Worm (Caenorhabditis elegans) whole organism, L2 larva: Measurements from ENCODE around the gene fipr-17.

Experiments
- C34F6.9 ChIP-seq: fragments of 150-350 bp; optimal IDR thresholded peaks from 2 replicates; lab custom pipeline; 2014; ENCODE audit warnings: missing biosample characterization, missing genetic modification characterization
- F13H6.1 ChIP-seq: sonication (generic microtip); optimal IDR thresholded peaks from 2 replicates; lab custom pipeline; 2016; ENCODE audit warnings: missing genetic modification characterization, missing compliant biosample characterization
- R02D3.7 ChIP-seq: fragments of 150-350 bp; optimal IDR thresholded peaks from 2 replicates; lab custom pipeline; 2014; ENCODE audit warnings: missing biosample characterization, missing genetic modification characterization
- Y55F3AM.14 ChIP-seq: fragments of 200-800 bp; sonication (Bioruptor generic); optimal IDR thresholded peaks from 2 replicates; lab custom pipeline; 2018; ENCODE audit warnings: mild to moderate bottlenecking, missing genetic modification characterization, missing compliant biosample characterization
- ZK546.5 ChIP-seq: sonication (generic microtip); optimal IDR thresholded peaks from 2 replicates; lab custom pipeline; 2017; ENCODE audit warnings: missing biosample characterization, missing genetic modification characterization
- alr-1 ChIP-seq: fragments of 150-350 bp; optimal IDR thresholded peaks from 2 replicates; lab custom pipeline; 2014; ENCODE audit warnings: missing biosample characterization, missing genetic modification characterization
- aly-2 ChIP-seq: fragments of 150-350 bp; optimal IDR thresholded peaks from 2 replicates; lab custom pipeline; 2014; ENCODE audit warnings: missing biosample characterization, missing genetic modification characterization
- ama-1 ChIP-seq: fragments of 150-350 bp; optimal IDR thresholded peaks from 2 replicates; lab custom pipeline; 2018; ENCODE audit warnings: inconsistent platforms
- blmp-1 ChIP-seq: sonication (generic microtip); optimal IDR thresholded peaks from 2 replicates; lab custom pipeline; 2017; ENCODE audit warnings: missing genetic modification characterization, mild to moderate bottlenecking, missing compliant biosample characterization, antibody characterized with exemption, moderate library complexity; ENCODE audit not compliant: insufficient read depth
- ceh-16 ChIP-seq: fragments of 150-350 bp; optimal IDR thresholded peaks from 2 replicates; lab custom pipeline; 2014; ENCODE audit warnings: missing biosample characterization, missing genetic modification characterization
- ceh-82 ChIP-seq: fragments of 150-350 bp; optimal IDR thresholded peaks from 2 replicates; lab custom pipeline; 2014; ENCODE audit warnings: missing biosample characterization, missing genetic modification characterization
- crh-2 ChIP-seq: sonication (generic microtip); optimal IDR thresholded peaks from 2 replicates; lab custom pipeline; 2017; ENCODE audit warnings: missing biosample characterization, missing genetic modification characterization
- dmd-4 ChIP-seq: sonication (generic microtip); optimal IDR thresholded peaks from 2 replicates; lab custom pipeline; 2017; ENCODE audit warnings: missing biosample characterization, missing genetic modification characterization
- egl-27 ChIP-seq: sonication (generic microtip); optimal IDR thresholded peaks from 3 replicates; lab custom pipeline; 2017; ENCODE audit warnings: missing biosample characterization, missing genetic modification reagents, missing genetic modification characterization
- elt-1 ChIP-seq: fragments of 150-350 bp; optimal IDR thresholded peaks from 2 replicates; lab custom pipeline; 2014; ENCODE audit warnings: missing biosample characterization, missing genetic modification characterization
- elt-3 ChIP-seq: sonication (generic microtip); optimal IDR thresholded peaks from 2 replicates; lab custom pipeline; 2017; ENCODE audit warnings: missing biosample characterization, missing genetic modification characterization
- fos-1 ChIP-seq: fragments of 150-350 bp; optimal IDR thresholded peaks from 2 replicates; lab custom pipeline; 2014; ENCODE audit warnings: missing biosample characterization, missing genetic modification characterization
- gmeb-1 ChIP-seq: fragments of 150-350 bp; optimal IDR thresholded peaks from 2 replicates; lab custom pipeline; 2014; ENCODE audit warnings: missing biosample characterization, missing genetic modification characterization
- lin-11 ChIP-seq: fragments of 150-350 bp; sonication (generic microtip); optimal IDR thresholded peaks from 2 replicates; lab custom pipeline; 2014; ENCODE audit warnings: missing biosample characterization, missing genetic modification characterization, inconsistent platforms, mixed read lengths
- lin-13 ChIP-seq: fragments of 150-350 bp; optimal IDR thresholded peaks from 2 replicates; lab custom pipeline; 2014; ENCODE audit warnings: missing biosample characterization, missing genetic modification reagents, missing genetic modification characterization
- lin-39 ChIP-seq: fragments of 150-350 bp; optimal IDR thresholded peaks from 2 replicates; lab custom pipeline; 2014; ENCODE audit warnings: missing biosample characterization, missing genetic modification reagents, missing genetic modification characterization
- lsy-2 ChIP-seq, 2 experiments: fragments of 150-350 bp in 1 of 2; sonication (generic microtip) in 1 of 2; optimal IDR thresholded peaks; 2 replicates each; lab custom pipeline; 2014 to 2017; ENCODE audit warnings: missing biosample characterization in 2 of 2, missing genetic modification characterization in 2 of 2
- mab-5 ChIP-seq: fragments of 150-350 bp; optimal IDR thresholded peaks from 2 replicates; lab custom pipeline; 2014; ENCODE audit warnings: missing biosample characterization, missing genetic modification characterization
- mbf-1 ChIP-seq: sonication (generic microtip); optimal IDR thresholded peaks from 2 replicates; lab custom pipeline; 2017; ENCODE audit warnings: missing biosample characterization, missing genetic modification characterization
- mdl-1 ChIP-seq, 2 experiments: fragments of 150-350 bp in 1 of 2; sonication (generic microtip) in 1 of 2; optimal IDR thresholded peaks; 2 replicates each; lab custom pipeline; 2017; ENCODE audit warnings: missing biosample characterization in 2 of 2, missing genetic modification characterization in 2 of 2
- nhr-10 ChIP-seq: sonication (generic microtip); optimal IDR thresholded peaks from 2 replicates; lab custom pipeline; 2017; ENCODE audit warnings: missing biosample characterization, missing genetic modification characterization
- nhr-11 ChIP-seq: fragments of 150-350 bp; optimal IDR thresholded peaks from 2 replicates; lab custom pipeline; 2014; ENCODE audit warnings: missing biosample characterization, missing genetic modification characterization
- nhr-12 ChIP-seq: fragments of 150-350 bp; optimal IDR thresholded peaks from 2 replicates; lab custom pipeline; 2014; ENCODE audit warnings: missing biosample characterization, missing genetic modification characterization
- nhr-129 ChIP-seq: fragments of 150-350 bp; optimal IDR thresholded peaks from 2 replicates; lab custom pipeline; 2014; ENCODE audit warnings: missing biosample characterization, missing genetic modification characterization
- nhr-21 ChIP-seq: fragments of 150-350 bp; optimal IDR thresholded peaks from 2 replicates; lab custom pipeline; 2014; ENCODE audit warnings: missing biosample characterization, missing genetic modification characterization
- nhr-23 ChIP-seq: fragments of 150-350 bp; optimal IDR thresholded peaks from 2 replicates; lab custom pipeline; 2014; ENCODE audit warnings: missing biosample characterization, missing genetic modification reagents, missing genetic modification characterization
- nhr-237 ChIP-seq: fragments of 150-350 bp; optimal IDR thresholded peaks from 2 replicates; lab custom pipeline; 2014; ENCODE audit warnings: missing biosample characterization, missing genetic modification characterization
- nhr-25 ChIP-seq: fragments of 150-350 bp; sonication (generic microtip); optimal IDR thresholded peaks from 3 replicates; lab custom pipeline; 2014; ENCODE audit warnings: missing biosample characterization, missing genetic modification characterization
- nhr-77 ChIP-seq: fragments of 150-350 bp; optimal IDR thresholded peaks from 2 replicates; lab custom pipeline; 2014; ENCODE audit warnings: missing biosample characterization, missing genetic modification characterization
- peb-1 ChIP-seq: fragments of 150-350 bp; optimal IDR thresholded peaks from 2 replicates; lab custom pipeline; 2014; ENCODE audit warnings: missing biosample characterization, missing genetic modification characterization
- skn-1 ChIP-seq: sonication (generic microtip); optimal IDR thresholded peaks from 2 replicates; lab custom pipeline; 2017; ENCODE audit warnings: missing biosample characterization, missing genetic modification characterization
- sma-3 ChIP-seq: sonication (generic microtip); optimal IDR thresholded peaks from 2 replicates; lab custom pipeline; 2016; ENCODE audit warnings: missing genetic modification reagents, missing genetic modification characterization, missing compliant biosample characterization
- sma-9 ChIP-seq, 2 experiments: fragments of 150-350 bp in 1 of 2; sonication (generic microtip) in 1 of 2; optimal IDR thresholded peaks; 2 replicates each; lab custom pipeline; 2014 to 2016; ENCODE audit warnings: missing genetic modification characterization in 2 of 2, mild to moderate bottlenecking in 1 of 2, missing biosample characterization in 1 of 2, missing compliant biosample characterization in 1 of 2, missing genetic modification reagents in 1 of 2, moderate library complexity in 1 of 2
- snpc-4 ChIP-seq: fragments of 150-350 bp; optimal IDR thresholded peaks from 2 replicates; lab custom pipeline; 2014; ENCODE audit warnings: missing biosample characterization, missing genetic modification characterization
- unc-39 ChIP-seq: fragments of 150-350 bp; optimal IDR thresholded peaks from 2 replicates; lab custom pipeline; 2014; ENCODE audit warnings: missing biosample characterization, missing genetic modification characterization
- unc-55 ChIP-seq: fragments of 150-350 bp; sonication (generic microtip); optimal IDR thresholded peaks from 3 replicates; lab custom pipeline; 2014; ENCODE audit warnings: missing biosample characterization, missing genetic modification reagents, missing genetic modification characterization
- zag-1 ChIP-seq: fragments of 150-350 bp; optimal IDR thresholded peaks from 2 replicates; lab custom pipeline; 2014; ENCODE audit warnings: missing biosample characterization, missing genetic modification characterization
- ztf-1 ChIP-seq: fragments of 200-800 bp; sonication (Bioruptor generic); conservative IDR thresholded peaks from 2 replicates; pipeline ENCODE4 v1.3.6; 2022; ENCODE audit warnings: missing genetic modification characterization, missing compliant biosample characterization
- ztf-11 ChIP-seq: sonication (generic microtip); optimal IDR thresholded peaks from 2 replicates; lab custom pipeline; 2017; ENCODE audit warnings: missing biosample characterization, missing genetic modification characterization
- ztf-4 ChIP-seq: fragments of 150-350 bp; optimal IDR thresholded peaks from 2 replicates; lab custom pipeline; 2014; ENCODE audit warnings: missing biosample characterization, missing genetic modification characterization

The fipr-17 gene

DNA sequence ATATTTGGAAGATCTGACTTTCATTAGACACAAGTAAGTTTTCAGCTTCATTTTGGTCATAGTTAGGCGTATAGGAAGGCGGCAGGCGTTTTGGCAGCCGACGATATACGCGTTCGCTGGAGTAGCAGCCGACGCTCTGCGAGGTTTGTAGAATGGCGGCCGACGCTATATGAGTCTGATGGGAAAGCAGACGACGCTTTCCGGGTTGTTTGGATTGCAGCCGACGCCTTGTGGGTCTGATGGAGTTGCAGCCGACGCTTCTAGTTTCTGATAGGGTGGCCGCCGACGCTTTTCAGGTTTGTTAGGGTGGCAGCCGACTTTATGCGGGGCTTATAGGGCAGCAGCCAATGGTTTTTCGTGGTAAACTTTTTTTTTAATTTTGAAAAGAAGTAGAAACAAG is 4.6 kb downstream of the fipr-17 start:
- no peak for TF ChIP-seq alr-1 (tag; lab: Kevin White, UChicago)
- TF ChIP-seq ceh-16 (tag; lab: Kevin White, UChicago): no peak
- TF ChIP-seq, all 48 proteins: peak for 0

DNA sequence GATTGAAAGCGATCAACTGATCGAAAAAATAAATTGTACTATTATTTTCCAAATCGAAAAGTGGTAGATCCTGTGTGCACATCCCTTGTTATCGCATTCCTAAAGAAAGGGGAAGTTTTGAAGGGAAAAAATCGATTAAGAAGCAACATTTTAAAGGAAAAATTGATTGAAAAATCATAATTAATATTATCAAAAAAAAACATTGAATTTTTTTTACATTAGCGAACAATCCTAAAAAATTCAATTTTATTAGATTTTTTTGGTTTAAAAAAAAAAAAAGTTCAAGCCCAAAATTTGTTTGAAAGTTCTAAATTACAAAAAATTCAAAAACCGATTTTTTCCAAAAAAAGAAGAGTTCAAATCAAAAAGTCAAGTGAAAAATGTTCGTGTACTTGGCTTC is 12.2 kb downstream of the fipr-17 start, which contains the start of gene dmsr-5:
Gene dmsr-5, minus strand, starts transcription at position 101 of the 400 bp plus-strand sequence.
- TF ChIP-seq F13H6.1: no peak
- TF ChIP-seq nhr-11 (tag; lab: Kevin White, UChicago): no peak
- TF ChIP-seq elt-3: no peak
- no peak for TF ChIP-seq nhr-237 (tag; lab: Kevin White, UChicago)
- no peak for TF ChIP-seq skn-1 (tag; lab: Kevin White, UChicago)
- TF ChIP-seq ztf-4 (tag; lab: Kevin White, UChicago): no peak
- TF ChIP-seq peb-1 (tag; lab: Kevin White, UChicago): no peak
- no peak for TF ChIP-seq unc-39 (tag; lab: Kevin White, UChicago)
- TF ChIP-seq ztf-11: no peak
- TF ChIP-seq R02D3.7 (tag; lab: Kevin White, UChicago): no peak
- TF ChIP-seq sma-9 (GFP tag; optimal IDR thresholded peaks at IDR 0.05; lab: Kevin White, UChicago): no peak
- TF ChIP-seq sma-9 (tag; optimal IDR thresholded peaks at IDR 0.05; lab: Kevin White, UChicago): no peak
- TF ChIP-seq nhr-21 (tag; lab: Kevin White, UChicago): no peak
- no peak for TF ChIP-seq nhr-12
- no peak for TF ChIP-seq zag-1
- TF ChIP-seq gmeb-1 (tag; lab: Kevin White, UChicago): no peak
- no peak for TF ChIP-seq nhr-129 (tag; lab: Kevin White, UChicago)
- no peak for TF ChIP-seq C34F6.9 (tag; lab: Kevin White, UChicago)
- no peak for TF ChIP-seq mbf-1 (tag; lab: Kevin White, UChicago)
- no peak for TF ChIP-seq lin-39 (tag; lab: Kevin White, UChicago)

DNA sequence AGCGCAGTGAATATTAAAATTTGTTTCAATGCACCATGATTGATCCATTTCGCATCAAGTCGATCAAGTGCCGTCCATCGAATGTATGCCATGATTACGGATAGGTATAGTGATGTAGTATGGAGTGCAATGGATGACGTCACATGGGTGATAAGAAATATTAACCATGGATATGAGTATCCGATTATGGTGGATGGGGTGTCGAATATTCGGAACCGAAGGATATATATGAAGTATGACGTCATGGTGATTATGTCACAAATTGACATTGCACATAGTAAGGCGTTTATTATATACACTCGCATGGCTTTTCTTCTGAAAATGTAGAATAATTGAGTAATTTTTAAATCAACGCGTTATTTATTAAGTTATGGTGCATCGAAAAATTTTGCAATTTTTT is 13.3 kb downstream of the fipr-17 start:
- TF ChIP-seq ceh-16 (tag; lab: Kevin White, UChicago): no peak
- TF ChIP-seq lin-13 (GFP tag; lab: Kevin White, UChicago): no peak
- no peak for TF ChIP-seq unc-55 (GFP tag; lab: Kevin White, UChicago)
- no peak for TF ChIP-seq nhr-237 (tag; lab: Kevin White, UChicago)

DNA sequence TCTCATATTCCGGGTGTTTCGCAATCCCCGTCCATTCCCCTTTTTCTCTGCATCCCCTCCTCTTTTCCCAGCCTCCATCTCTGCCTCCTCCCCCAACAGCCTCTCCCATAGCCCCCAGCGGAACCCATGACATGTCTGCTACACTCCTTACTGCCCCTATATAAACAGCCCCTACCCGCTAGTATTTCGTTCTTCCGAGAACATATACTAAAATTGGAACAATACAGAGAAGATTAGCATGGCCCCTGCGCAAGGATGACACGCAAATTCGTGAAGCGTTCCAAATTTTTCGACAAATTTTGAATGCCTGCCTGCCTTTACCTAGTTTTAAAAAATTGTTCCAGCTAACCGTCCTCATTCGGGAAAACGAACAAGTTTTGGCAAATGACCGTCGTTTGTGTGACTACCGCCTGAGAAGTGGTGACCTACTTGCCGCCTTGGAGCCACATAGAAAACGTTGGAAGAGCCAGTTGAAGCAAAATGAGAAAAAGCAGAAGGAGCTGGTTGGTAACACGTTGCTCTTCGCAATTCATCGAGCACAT is 17.8 kb downstream of the fipr-17 start:
- TF ChIP-seq zag-1 (peak; percentile 89), unc-55 (GFP tag; lab: Kevin White, UChicago) (peak; percentile 92), fos-1 (tag; lab: Kevin White, UChicago) (peak; percentile 80), nhr-25 (tag; lab: Kevin White, UChicago) (peak; percentile 94), aly-2 (tag; lab: Kevin White, UChicago) (peak; percentile 86), nhr-10 (tag; lab: Kevin White, UChicago) (peak; percentile 93), ceh-16 (tag; lab: Kevin White, UChicago) (peak; percentile 90), ztf-1 (GFP tag; lab: Robert Waterston, UW) (0 out of 2 replicates have a peak, but pooled peaks have one; percentile 53), ZK546.5 (peak; percentile 47), ceh-82 (tag; lab: Kevin White, UChicago) (peak; percentile 86), egl-27 (tag; lab: Kevin White, UChicago) (peak; percentile 93), sma-3 (GFP tag; lab: Kevin White, UChicago) (peak; percentile 95), gmeb-1 (tag; lab: Kevin White, UChicago) (peak; percentile 93), C34F6.9 (tag; lab: Kevin White, UChicago) (peak; percentile 93), R02D3.7 (tag; lab: Kevin White, UChicago) (peak; percentile 38), lin-11 (tag; lab: Kevin White, UChicago) (peak; percentile 83), mdl-1 (tag; optimal IDR thresholded peaks at IDR 0.05; lab: Kevin White, UChicago) (peak; percentile 66 to 74), crh-2 (tag; lab: Kevin White, UChicago) (peak; percentile 98), blmp-1 (tag; lab: Kevin White, UChicago) (peak; percentile 82), nhr-237 (tag; lab: Kevin White, UChicago) (peak; percentile 86), ama-1 (lab: Kevin White, UChicago) (peak; percentile 75), ztf-4 (tag; lab: Kevin White, UChicago) (peak; percentile 95), mbf-1 (tag; lab: Kevin White, UChicago) (peak; percentile 36), nhr-77 (tag; lab: Kevin White, UChicago) (peak; percentile 81), lin-13 (GFP tag; lab: Kevin White, UChicago) (peak; percentile 97), F13H6.1 (peak; percentile 96), ztf-11 (peak; percentile 76), snpc-4 (tag; lab: Kevin White, UChicago) (peak; percentile 100), alr-1 (tag; lab: Kevin White, UChicago) (no peak), elt-3 (no peak), Y55F3AM.14 (peak; percentile 93), lsy-2 (tag; optimal IDR thresholded peaks at IDR 0.05; lab: Kevin White, UChicago) (peak; percentile 93 to 94), elt-1 (tag; lab: Kevin White, UChicago) (no peak), nhr-11 (tag; lab: Kevin White, UChicago) (peak; percentile 52), nhr-23 (no peak), mab-5 (tag; lab: Kevin White, UChicago) (peak; percentile 94), dmd-4 (tag; lab: Kevin White, UChicago) (peak; percentile 59), nhr-12 (peak; percentile 51)
